Worm (Caenorhabditis elegans): Measurements from ENCODE around the gene pigx-1.

DNA sequence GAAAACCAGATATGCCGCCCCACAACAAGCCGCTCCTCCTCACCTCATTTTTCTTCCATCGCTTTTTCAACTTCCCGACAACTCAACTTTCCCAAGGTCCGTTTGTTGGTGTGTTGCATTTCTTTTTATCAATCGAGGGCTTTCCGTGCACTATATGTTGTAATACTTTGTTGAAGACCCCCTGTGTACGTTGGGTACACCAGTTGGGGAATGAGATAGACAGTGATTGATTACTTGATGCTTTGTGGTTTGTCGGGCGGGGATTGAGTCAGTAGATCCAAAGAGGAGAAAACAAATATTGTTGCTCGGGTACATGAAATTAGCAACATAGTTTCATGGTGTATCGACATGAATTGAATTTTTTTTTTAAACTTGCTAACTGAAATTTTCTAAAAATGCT, 12.1 kb upstream of the pigx-1 start:
- TF ChIP-seq pqm-1 (tag; optimal IDR thresholded peaks at IDR 0.05) (no peak), npax-4 (tag; optimal IDR thresholded peaks at IDR 0.05) (no peak)
